Worm (Caenorhabditis elegans) whole organism, young adult: ENCODE results near the gene srbc-10.

Experiments
- him-1 ChIP-seq: sonication (generic microtip); optimal IDR thresholded peaks from 2 replicates; lab custom pipeline; 2016; ENCODE audit warnings: missing genotype, missing genetic modification reagents, missing genetic modification characterization, missing compliant biosample characterization
- hmg-1.2 ChIP-seq: fragments of 200-800 bp; sonication (Bioruptor generic); IDR thresholded peaks from 2 replicates; pipeline ENCODE4 v1.3.6; 2022; ENCODE audit warnings: missing genetic modification reagents, missing genetic modification characterization, missing compliant biosample characterization
- lsl-1 ChIP-seq: fragments of 200-800 bp; sonication (Bioruptor generic); optimal IDR thresholded peaks from 2 replicates; lab custom pipeline; 2018; ENCODE audit warnings: mild to moderate bottlenecking, missing genetic modification characterization, moderate library complexity, missing compliant biosample characterization
- sdz-38 ChIP-seq: sonication (generic microtip); optimal IDR thresholded peaks from 2 replicates; lab custom pipeline; 2016; ENCODE audit warnings: missing genotype, missing genetic modification characterization, missing compliant biosample characterization
- unc-130 ChIP-seq: sonication (generic microtip); optimal IDR thresholded peaks from 2 replicates; lab custom pipeline; 2016; ENCODE audit warnings: missing genetic modification reagents, missing genetic modification characterization, missing compliant biosample characterization
- zfh-2 ChIP-seq: fragments of 200-800 bp; sonication (Bioruptor generic); conservative IDR thresholded peaks from 2 replicates; pipeline ENCODE4 v1.3.6; 2022; ENCODE audit warnings: missing genetic modification reagents, missing genetic modification characterization, missing compliant biosample characterization
- ztf-6 ChIP-seq: fragments of 200-800 bp; sonication (Bioruptor generic); IDR thresholded peaks from 2 replicates; pipeline ENCODE4 v1.3.6; 2022; ENCODE audit warnings: missing genetic modification reagents, missing genetic modification characterization, missing compliant biosample characterization

DNA sequence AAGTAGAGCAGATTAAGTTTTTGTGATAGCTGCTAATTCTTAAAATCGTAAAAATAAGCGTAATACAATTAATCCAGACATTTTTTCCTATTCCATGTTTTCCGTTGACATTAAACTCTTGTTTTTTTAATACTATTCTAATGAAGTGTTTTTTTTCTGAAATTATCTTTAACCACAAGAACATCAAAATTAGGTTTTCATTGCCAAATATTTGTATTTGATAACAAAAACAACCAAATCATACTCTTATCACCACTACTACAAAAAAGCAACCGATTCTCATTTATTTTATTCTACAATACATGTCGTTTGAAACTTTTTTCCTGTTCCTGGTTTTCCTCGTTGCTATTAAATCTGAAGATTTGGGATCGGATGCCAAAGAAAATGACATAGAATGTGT, 34.3 kb upstream of the srbc-10 start, which contains the start of gene C54F6.17:
- TF ChIP-seq him-1 (tag; lab: Kevin White, UChicago) (no peak), sdz-38 (tag; lab: Kevin White, UChicago) (no peak), hmg-1.2 (GFP tag; lab: Robert Waterston, UW) (no peak), lsl-1 (GFP tag; lab: Kevin White, UChicago) (no peak), unc-130 (GFP tag; lab: Kevin White, UChicago) (no peak), ztf-6 (GFP tag; lab: Robert Waterston, UW) (no peak), zfh-2 (GFP tag; lab: Robert Waterston, UW) (no peak)
